Worm (Caenorhabditis elegans) whole organism, mixed stage, embryonic: ENCODE results near the gene C44B12.6.

Experiments used
- cnd-1 ChIP-seq: fragments of 200-800 bp; sonication (Bioruptor generic); optimal IDR thresholded peaks from 2 replicates; lab custom pipeline; 2018; ENCODE audit warnings: mild to moderate bottlenecking, missing genetic modification characterization, missing compliant biosample characterization
- ham-2 ChIP-seq: fragments of 200-800 bp; sonication (Bioruptor generic); optimal IDR thresholded peaks from 2 replicates; lab custom pipeline; 2018; ENCODE audit warnings: mild to moderate bottlenecking, missing genetic modification characterization, missing compliant biosample characterization
- lsy-2 ChIP-seq: fragments of 150-350 bp; optimal IDR thresholded peaks from 2 replicates; lab custom pipeline; 2014; ENCODE audit warnings: missing biosample characterization, missing genetic modification characterization
- nhr-12 ChIP-seq: fragments of 150-350 bp; optimal IDR thresholded peaks from 2 replicates; lab custom pipeline; 2014; ENCODE audit warnings: missing biosample characterization, missing genetic modification characterization
- sptf-1 ChIP-seq: sonication (generic microtip); optimal IDR thresholded peaks from 2 replicates; lab custom pipeline; 2017; ENCODE audit warnings: mild to moderate bottlenecking, missing genetic modification characterization, moderate library complexity, missing compliant biosample characterization
- unc-39 ChIP-seq: fragments of 150-350 bp; optimal IDR thresholded peaks from 2 replicates; lab custom pipeline; 2014; ENCODE audit warnings: missing biosample characterization, missing genetic modification characterization

DNA sequence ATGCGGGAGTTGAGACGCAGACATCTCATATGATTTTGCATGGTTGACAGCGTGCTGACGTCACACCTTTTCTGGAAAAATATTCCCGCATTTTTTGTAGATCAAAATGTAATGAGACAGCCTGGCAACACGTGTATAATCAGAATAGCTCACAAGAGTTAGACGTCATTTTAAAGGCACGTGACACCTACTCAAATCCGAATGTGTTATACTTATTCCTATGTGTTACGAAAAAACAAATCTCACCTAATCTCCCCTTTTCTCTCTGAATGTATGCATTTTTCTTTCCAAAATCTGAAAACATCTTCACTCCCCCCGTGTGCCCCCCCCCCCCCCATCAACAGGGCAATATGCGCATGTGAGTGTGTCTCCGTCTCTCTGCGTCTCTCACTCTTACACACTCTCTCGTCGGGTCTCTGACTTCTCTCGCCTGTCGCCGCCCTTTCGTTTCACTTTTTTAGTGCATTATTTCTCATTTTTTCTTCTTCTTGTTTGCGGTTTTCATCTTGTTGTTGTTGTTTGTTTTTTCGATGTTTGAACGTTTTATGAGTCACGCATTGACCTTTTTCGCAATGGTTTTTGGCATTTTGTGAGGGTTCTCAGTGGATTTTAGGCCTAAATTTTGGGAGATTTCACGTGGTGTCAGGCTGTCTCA, 31.9 kb upstream of the C44B12.6 start:
- TF ChIP-seq lsy-2 (tag; lab: Kevin White, UChicago) (no peak), sptf-1 (tag; lab: Kevin White, UChicago) (peak; percentile 43), ham-2 (no peak), cnd-1 (tag; lab: Kevin White, UChicago) (no peak), nhr-12 (tag; lab: Kevin White, UChicago) (no peak), unc-39 (no peak)
